Worm (Caenorhabditis elegans) whole organism, L2 larva: ENCODE results near the gene C11H1.5.

Source experiments
- aly-2 ChIP-seq: fragments of 150-350 bp; optimal IDR thresholded peaks from 2 replicates; lab custom pipeline; 2014; ENCODE audit warnings: missing biosample characterization, missing genetic modification characterization
- ama-1 ChIP-seq: fragments of 150-350 bp; optimal IDR thresholded peaks from 2 replicates; lab custom pipeline; 2018; ENCODE audit warnings: inconsistent platforms
- egl-27 ChIP-seq: sonication (generic microtip); optimal IDR thresholded peaks from 3 replicates; lab custom pipeline; 2017; ENCODE audit warnings: missing biosample characterization, missing genetic modification reagents, missing genetic modification characterization
- lsy-2 ChIP-seq, 2 experiments: fragments of 150-350 bp in 1 of 2; sonication (generic microtip) in 1 of 2; optimal IDR thresholded peaks; 2 replicates each; lab custom pipeline; 2014 to 2017; ENCODE audit warnings: missing biosample characterization in 2 of 2, missing genetic modification characterization in 2 of 2
- unc-62 ChIP-seq: fragments of 150-350 bp; optimal IDR thresholded peaks from 2 replicates; lab custom pipeline; 2014; ENCODE audit warnings: missing biosample characterization, missing genetic modification reagents, missing genetic modification characterization

ce11 chrX:14313627-14314026 is 10.6 kb upstream of the C11H1.5 start, which contains the start of gene prx-1:
- TF ChIP-seq lsy-2 (tag; optimal IDR thresholded peaks at IDR 0.05; lab: Kevin White, UChicago) (no peak), ama-1 (lab: Kevin White, UChicago) (no peak), aly-2 (tag; lab: Kevin White, UChicago) (no peak), egl-27 (tag; lab: Kevin White, UChicago) (no peak), unc-62 (GFP tag; lab: Kevin White, UChicago) (no peak)
